Fruit fly (Drosophila melanogaster) whole organism, embryonic: ENCODE data around the gene CG4382.
A peak's percentile ranks its signal among the peaks of the same experiment; 100 is the strongest.

Experiments used
- ATbp ChIP-seq: fragments of 200-800 bp; sonication (Bioruptor generic); optimal IDR thresholded peaks from 2 replicates; lab custom pipeline; 2017; ENCODE audit warnings: missing biosample characterization, mild to moderate bottlenecking, missing genetic modification characterization, missing genetic modification reagents
- Aef1 ChIP-seq: fragments of 200-800 bp; sonication (Bioruptor generic); IDR thresholded peaks from 3 replicates; pipeline ENCODE4 v1.3.6; 2022; ENCODE audit warnings: missing biosample characterization, missing genetic modification characterization
- CG10147 ChIP-seq: fragments of 200-800 bp; sonication (Bioruptor generic); optimal IDR thresholded peaks from 2 replicates; lab custom pipeline; 2019; ENCODE audit warnings: missing biosample characterization, mild to moderate bottlenecking, missing genetic modification characterization, moderate library complexity
- CG10209 ChIP-seq: fragments of 200-800 bp; sonication (Bioruptor generic); optimal IDR thresholded peaks from 3 replicates; lab custom pipeline; 2017; ENCODE audit warnings: missing biosample characterization, mild to moderate bottlenecking, missing genetic modification characterization, missing genetic modification reagents
- CG10979 ChIP-seq: fragments of 200-800 bp; sonication (Bioruptor generic); optimal IDR thresholded peaks from 2 replicates; lab custom pipeline; 2018; ENCODE audit warnings: missing biosample characterization, mild to moderate bottlenecking, missing genetic modification characterization, moderate library complexity
- CG13287 ChIP-seq: fragments of 200-800 bp; sonication (Bioruptor generic); IDR thresholded peaks from 2 replicates; pipeline ENCODE4 v1.3.6; 2022; ENCODE audit warnings: missing biosample characterization, missing genetic modification characterization; ENCODE audit not compliant: partially characterized antibody
- CG14965 ChIP-seq: fragments of 200-800 bp; sonication (Bioruptor generic); optimal IDR thresholded peaks from 2 replicates; lab custom pipeline; 2016; ENCODE audit warnings: missing biosample characterization, missing genetic modification characterization, borderline replicate concordance
- CG1602 ChIP-seq: fragments of 200-800 bp; sonication (Bioruptor generic); optimal IDR thresholded peaks from 3 replicates; lab custom pipeline; 2016; ENCODE audit warnings: missing biosample characterization, missing genetic modification characterization
- CG17385 ChIP-seq: fragments of 200-800 bp; sonication (Bioruptor generic); optimal IDR thresholded peaks from 3 replicates; lab custom pipeline; 2018; ENCODE audit warnings: missing biosample characterization, mild to moderate bottlenecking, missing genetic modification characterization
- CG18011 ChIP-seq: fragments of 200-800 bp; sonication (Bioruptor generic); optimal IDR thresholded peaks from 2 replicates; lab custom pipeline; 2017; ENCODE audit warnings: missing biosample characterization, missing genetic modification characterization, mild to moderate bottlenecking, moderate library complexity, missing genotype
- CG2202 ChIP-seq: fragments of 200-800 bp; sonication (Bioruptor generic); optimal IDR thresholded peaks from 2 replicates; lab custom pipeline; 2018; ENCODE audit warnings: missing biosample characterization, mild to moderate bottlenecking, missing genetic modification characterization
- CG31388 ChIP-seq: fragments of 200-800 bp; sonication (Bioruptor generic); optimal IDR thresholded peaks from 2 replicates; lab custom pipeline; 2016; ENCODE audit warnings: missing biosample characterization, missing genetic modification characterization
- CG3163 ChIP-seq: fragments of 200-800 bp; sonication (Bioruptor generic); optimal IDR thresholded peaks from 3 replicates; lab custom pipeline; 2016; ENCODE audit warnings: missing biosample characterization, missing genetic modification characterization
- CG33213 ChIP-seq: fragments of 200-800 bp; sonication (Bioruptor generic); optimal IDR thresholded peaks from 3 replicates; lab custom pipeline; 2016; ENCODE audit warnings: missing biosample characterization, missing genetic modification characterization
- CG3995 ChIP-seq: fragments of 200-800 bp; sonication (Bioruptor generic); optimal IDR thresholded peaks from 3 replicates; lab custom pipeline; 2016; ENCODE audit warnings: missing biosample characterization, missing genetic modification characterization
- CG4282 ChIP-seq: fragments of 200-800 bp; sonication (Bioruptor generic); optimal IDR thresholded peaks from 2 replicates; lab custom pipeline; 2016; ENCODE audit warnings: missing biosample characterization, missing genetic modification characterization
- CG7556 ChIP-seq: fragments of 200-800 bp; sonication (Bioruptor generic); optimal IDR thresholded peaks from 2 replicates; lab custom pipeline; 2017; ENCODE audit warnings: missing biosample characterization, mild to moderate bottlenecking, missing genetic modification characterization
- CG9932 ChIP-seq: fragments of 200-800 bp; sonication (Bioruptor generic); IDR thresholded peaks from 2 replicates; pipeline ENCODE4 v1.3.6; 2022; ENCODE audit warnings: missing biosample characterization, missing genetic modification characterization
- CTCF ChIP-seq: fragments of 200-800 bp; sonication (Bioruptor generic); optimal IDR thresholded peaks from 2 replicates; lab custom pipeline; 2017; ENCODE audit warnings: missing biosample characterization, mild to moderate bottlenecking, missing genetic modification characterization, moderate library complexity
- Dp ChIP-seq: fragments of 200-800 bp; sonication (Bioruptor generic); optimal IDR thresholded peaks from 2 replicates; lab custom pipeline; 2018; ENCODE audit warnings: missing biosample characterization, mild to moderate bottlenecking, missing genetic modification characterization, moderate library complexity
- Fer3 ChIP-seq: fragments of 200-800 bp; sonication (Bioruptor generic); optimal IDR thresholded peaks from 2 replicates; lab custom pipeline; 2018; ENCODE audit warnings: missing biosample characterization, mild to moderate bottlenecking, missing genetic modification characterization, moderate library complexity
- Gsc ChIP-seq: fragments of 200-800 bp; sonication (Bioruptor generic); IDR thresholded peaks from 2 replicates; pipeline ENCODE4 v1.3.6; 2022; ENCODE audit warnings: missing biosample characterization, missing genetic modification characterization
- HHEX ChIP-seq: fragments of 200-800 bp; sonication (Bioruptor generic); optimal IDR thresholded peaks from 3 replicates; lab custom pipeline; 2017; ENCODE audit warnings: missing biosample characterization, mild to moderate bottlenecking, missing genetic modification characterization, missing genetic modification reagents
- Hey ChIP-seq: fragments of 200-800 bp; sonication (Bioruptor generic); optimal IDR thresholded peaks from 3 replicates; lab custom pipeline; 2018; ENCODE audit warnings: missing biosample characterization, mild to moderate bottlenecking, missing genetic modification characterization
- HmgD ChIP-seq: fragments of 200-800 bp; sonication (Bioruptor generic); optimal IDR thresholded peaks from 3 replicates; lab custom pipeline; 2016; ENCODE audit warnings: missing biosample characterization, missing genetic modification characterization
- Lpt ChIP-seq: fragments of >200 bp; optimal IDR thresholded peaks from 2 replicates; lab custom pipeline; 2018; ENCODE audit warnings: missing biosample characterization, missing genetic modification characterization
- MBD-R2 ChIP-seq: fragments of 200-800 bp; sonication (Bioruptor generic); IDR thresholded peaks from 2 replicates; pipeline ENCODE4 v1.3.6; 2022; ENCODE audit warnings: missing biosample characterization, missing genetic modification characterization
- Myb ChIP-seq: fragments of 200-800 bp; sonication (Bioruptor generic); optimal IDR thresholded peaks from 2 replicates; lab custom pipeline; 2016; ENCODE audit warnings: missing biosample characterization, missing genetic modification characterization
- NC2β ChIP-seq: fragments of 200-800 bp; sonication (Bioruptor generic); optimal IDR thresholded peaks from 2 replicates; lab custom pipeline; 2016; ENCODE audit warnings: missing biosample characterization, missing genetic modification characterization
- Nf-YB ChIP-seq: fragments of 200-800 bp; sonication (Bioruptor generic); optimal IDR thresholded peaks from 3 replicates; lab custom pipeline; 2019; ENCODE audit warnings: missing biosample characterization, mild to moderate bottlenecking, missing genetic modification characterization, moderate library complexity
- Rx ChIP-seq: fragments of 200-800 bp; sonication (Bioruptor generic); IDR thresholded peaks from 2 replicates; pipeline ENCODE4 v1.3.6; 2022; ENCODE audit warnings: missing biosample characterization, missing genetic modification characterization
- Sox102F ChIP-seq: fragments of 200-800 bp; sonication (Bioruptor generic); optimal IDR thresholded peaks from 2 replicates; lab custom pipeline; 2018; ENCODE audit warnings: missing biosample characterization, mild to moderate bottlenecking, missing genetic modification characterization, moderate library complexity
- Spps ChIP-seq: fragments of 200-800 bp; sonication (Bioruptor generic); optimal IDR thresholded peaks from 2 replicates; lab custom pipeline; 2018; ENCODE audit warnings: missing biosample characterization, mild to moderate bottlenecking, missing genetic modification characterization
- cas ChIP-seq: fragments of 200-800 bp; sonication (Bioruptor generic); IDR thresholded peaks from 2 replicates; pipeline ENCODE4 v1.3.6; 2022; ENCODE audit warnings: missing biosample characterization, missing genetic modification characterization
- chinmo ChIP-seq: fragments of 200-800 bp; sonication (Bioruptor generic); IDR thresholded peaks from 4 replicates; pipeline ENCODE4 v1.3.6; 2022; ENCODE audit warnings: missing biosample characterization, missing genetic modification characterization; ENCODE audit not compliant: partially characterized antibody
- danr ChIP-seq: fragments of 200-800 bp; sonication (Bioruptor generic); IDR thresholded peaks from 2 replicates; pipeline ENCODE4 v1.3.6; 2022; ENCODE audit warnings: missing biosample characterization, missing genetic modification characterization
- dpn ChIP-seq, 2 experiments: fragments of 200-800 bp; sonication (Bioruptor generic); optimal IDR thresholded peaks; 3 replicates each; lab custom pipeline; 2016; ENCODE audit warnings: missing biosample characterization in 2 of 2, missing genetic modification characterization in 2 of 2
- en ChIP-seq: fragments of 200-800 bp; sonication (Bioruptor generic); optimal IDR thresholded peaks from 2 replicates; lab custom pipeline; 2016; ENCODE audit warnings: missing biosample characterization, missing genetic modification characterization
- ftz-f1 ChIP-seq: fragments of 200-800 bp; sonication (Bioruptor generic); optimal IDR thresholded peaks from 2 replicates; lab custom pipeline; 2016; ENCODE audit warnings: missing biosample characterization, missing genetic modification characterization
- fu2 ChIP-seq: fragments of 200-800 bp; sonication (Bioruptor generic); optimal IDR thresholded peaks from 2 replicates; lab custom pipeline; 2016; ENCODE audit warnings: missing biosample characterization, missing genetic modification characterization
- grau ChIP-seq: fragments of 200-800 bp; optimal IDR thresholded peaks from 3 replicates; lab custom pipeline; 2019; ENCODE audit warnings: missing biosample characterization, mild to moderate bottlenecking, missing genetic modification characterization, moderate library complexity
- gsb-n ChIP-seq: fragments of 200-800 bp; sonication (Bioruptor generic); optimal IDR thresholded peaks from 3 replicates; lab custom pipeline; 2018; ENCODE audit warnings: missing biosample characterization, mild to moderate bottlenecking, missing genetic modification characterization
- jigr1 ChIP-seq: fragments of 200-800 bp; sonication (Bioruptor generic); IDR thresholded peaks from 3 replicates; pipeline ENCODE4 v1.3.6; 2022; ENCODE audit warnings: missing biosample characterization, missing genetic modification characterization
- lilli ChIP-seq: fragments of 200-800 bp; sonication (Bioruptor generic); optimal IDR thresholded peaks from 3 replicates; lab custom pipeline; 2016; ENCODE audit warnings: missing biosample characterization, missing genetic modification characterization
- prd ChIP-seq, 3 experiments: fragments of >200 bp in 2 of 3; fragments of 200-800 bp in 1 of 3; sonication (Bioruptor generic) in 1 of 3; optimal IDR thresholded peaks in 2 of 3; IDR thresholded peaks in 1 of 3; 2 replicates in 2 of 3; 3 replicates in 1 of 3; pipeline versions ENCODE4 v1.3.6 to Lab custom; 2017 to 2022; ENCODE audit warnings: missing biosample characterization in 1 of 3, missing genetic modification characterization in 1 of 3
- pum ChIP-seq: fragments of 200-800 bp; sonication (Bioruptor generic); optimal IDR thresholded peaks from 2 replicates; lab custom pipeline; 2016; ENCODE audit warnings: missing biosample characterization, missing genetic modification characterization
- repo ChIP-seq: fragments of 200-800 bp; sonication (Bioruptor generic); optimal IDR thresholded peaks from 2 replicates; lab custom pipeline; 2016; ENCODE audit warnings: missing biosample characterization, missing genetic modification characterization
- sisA ChIP-seq: fragments of 200-800 bp; sonication (Bioruptor generic); IDR thresholded peaks from 2 replicates; pipeline ENCODE4 v1.3.6; 2022; ENCODE audit warnings: missing biosample characterization, missing genetic modification characterization
- so ChIP-seq: fragments of 200-800 bp; sonication (Bioruptor generic); IDR thresholded peaks from 3 replicates; pipeline ENCODE4 v1.3.6; 2022; ENCODE audit warnings: missing biosample characterization, missing genetic modification characterization
- ssp ChIP-seq: fragments of 200-800 bp; sonication (Bioruptor generic); IDR thresholded peaks from 2 replicates; pipeline ENCODE4 v1.3.6; 2022; ENCODE audit warnings: missing biosample characterization, missing genetic modification characterization
- stwl ChIP-seq: fragments of 200-800 bp; sonication (Bioruptor generic); optimal IDR thresholded peaks from 3 replicates; lab custom pipeline; 2018; ENCODE audit warnings: missing biosample characterization, mild to moderate bottlenecking, missing genetic modification characterization, moderate library complexity
- tio ChIP-seq: fragments of 200-800 bp; sonication (Bioruptor generic); optimal IDR thresholded peaks from 2 replicates; lab custom pipeline; 2017; ENCODE audit warnings: missing biosample characterization, missing genetic modification characterization, inconsistent platforms

CG4382 gene

dm6 chr2L:9585942-9586341 is 14.7 kb downstream of the CG4382 start (continued):
- no peak for TF ChIP-seq Lpt (GFP tag; lab: Kevin White, UChicago)
- no peak for TF ChIP-seq CG3995
- no peak for TF ChIP-seq CTCF (GFP tag; lab: Kevin White, UChicago)
- TF ChIP-seq chinmo (GFP tag; lab: Robert Waterston, UW) = no peak
- TF ChIP-seq CG31388 (GFP tag; lab: Kevin White, UChicago) = no peak
- TF ChIP-seq so (GFP tag; lab: Robert Waterston, UW) = no peak
- no peak for TF ChIP-seq en
- no peak for TF ChIP-seq ATbp (GFP tag; lab: Kevin White, UChicago)
- TF ChIP-seq Fer3 (tag; lab: Kevin White, UChicago) = no peak
- no peak for TF ChIP-seq gsb-n (tag; lab: Kevin White, UChicago)
- TF ChIP-seq CG18011 = no peak
- TF ChIP-seq Myb (GFP tag; lab: Kevin White, UChicago) = no peak
- no peak for TF ChIP-seq CG14965 (GFP tag; lab: Kevin White, UChicago)
- no peak for TF ChIP-seq sisA (GFP tag; lab: Robert Waterston, UW)
- no peak for TF ChIP-seq grau (tag; lab: Kevin White, UChicago)
- TF ChIP-seq CG10209 (GFP tag; lab: Kevin White, UChicago) = peak; percentile 15
- TF ChIP-seq lilli = no peak
- TF ChIP-seq ftz-f1 (GFP tag; lab: Kevin White, UChicago) = no peak
- no peak for TF ChIP-seq Rx (GFP tag; lab: Robert Waterston, UW)
- no peak for TF ChIP-seq ssp (GFP tag; lab: Robert Waterston, UW)
- TF ChIP-seq dpn (GFP tag; optimal IDR thresholded peaks at IDR 0.05; lab: Kevin White, UChicago) = no peak
- TF ChIP-seq Spps = peak; percentile 49
- peak; percentile 35 for TF ChIP-seq Nf-YB
- no peak for TF ChIP-seq danr
- TF ChIP-seq Aef1 (GFP tag; lab: Robert Waterston, UW) = no peak
- no peak for TF ChIP-seq CG33213 (GFP tag; lab: Kevin White, UChicago)
- no peak for TF ChIP-seq Dp (GFP tag; lab: Kevin White, UChicago)
- no peak for TF ChIP-seq repo (GFP tag; lab: Kevin White, UChicago)
- TF ChIP-seq NC2β (GFP tag; lab: Kevin White, UChicago) = no peak
- no peak for TF ChIP-seq Hey (tag; lab: Kevin White, UChicago)
- TF ChIP-seq MBD-R2 = no peak
- no peak for TF ChIP-seq CG1602
- TF ChIP-seq CG17385 (GFP tag; lab: Kevin White, UChicago) = no peak
- TF ChIP-seq CG10147 = no peak
- no peak for TF ChIP-seq cas (GFP tag; lab: Robert Waterston, UW)
- TF ChIP-seq HHEX (GFP tag; lab: Kevin White, UChicago) = no peak
- peak; percentile 77 for TF ChIP-seq CG10979 (tag; lab: Kevin White, UChicago)
- no peak for TF ChIP-seq stwl (tag; lab: Kevin White, UChicago)
- no peak for TF ChIP-seq CG13287 (GFP tag; lab: Robert Waterston, UW)
- TF ChIP-seq HmgD (GFP tag; lab: Kevin White, UChicago) = no peak
- no peak for TF ChIP-seq fu2 (GFP tag; lab: Kevin White, UChicago)
- TF ChIP-seq Gsc (GFP tag; lab: Robert Waterston, UW) = no peak
- TF ChIP-seq prd (optimal IDR thresholded peaks at IDR 0.05; lab: Kevin White, UChicago) = no peak
- TF ChIP-seq prd (GFP tag; IDR thresholded peaks at IDR 0.05; lab: Robert Waterston, UW) = peak; percentile 60; the same call in 1 of the 3 replicates
- no peak for TF ChIP-seq CG2202
- no peak for TF ChIP-seq CG9932 (GFP tag; lab: Robert Waterston, UW)
- no peak for TF ChIP-seq pum
- TF ChIP-seq jigr1 = no peak
- no peak for TF ChIP-seq CG4282 (GFP tag; lab: Kevin White, UChicago)
- TF ChIP-seq CG7556 (GFP tag; lab: Kevin White, UChicago) = peak; percentile 15
- no peak for TF ChIP-seq Sox102F (GFP tag; lab: Kevin White, UChicago)
- TF ChIP-seq tio (GFP tag; lab: Kevin White, UChicago) = no peak
- no peak for TF ChIP-seq CG3163
